Worm (Caenorhabditis elegans) whole organism, young adult: ENCODE measurements around the gene F01F1.11.

Source experiments
- Y67H2A.10 ChIP-seq: fragments of 200-800 bp; sonication (Bioruptor generic); conservative IDR thresholded peaks from 2 replicates; pipeline ENCODE4 v1.3.6; 2022; ENCODE audit warnings: missing genetic modification reagents, missing genetic modification characterization, missing compliant biosample characterization
- attf-5 ChIP-seq: fragments of 200-800 bp; sonication (Bioruptor generic); optimal IDR thresholded peaks from 2 replicates; lab custom pipeline; 2018; ENCODE audit warnings: mild to moderate bottlenecking, missing genetic modification characterization, missing compliant biosample characterization
- bed-2 ChIP-seq: fragments of 200-800 bp; sonication (Bioruptor generic); IDR thresholded peaks from 2 replicates; pipeline ENCODE4 v1.3.6; 2022; ENCODE audit warnings: missing genetic modification reagents, missing genetic modification characterization, missing compliant biosample characterization
- ceh-27 ChIP-seq: fragments of 200-800 bp; sonication (Bioruptor generic); optimal IDR thresholded peaks from 2 replicates; lab custom pipeline; 2018; ENCODE audit warnings: mild to moderate bottlenecking, missing genetic modification characterization, moderate library complexity, missing compliant biosample characterization
- ets-4 ChIP-seq: fragments of 200-800 bp; sonication (Bioruptor generic); optimal IDR thresholded peaks from 2 replicates; lab custom pipeline; 2018; ENCODE audit warnings: mild to moderate bottlenecking, missing genetic modification characterization, missing compliant biosample characterization
- gei-17 ChIP-seq: fragments of 200-800 bp; sonication (Bioruptor generic); optimal IDR thresholded peaks from 2 replicates; lab custom pipeline; 2018; ENCODE audit warnings: mild to moderate bottlenecking, missing genetic modification characterization, missing compliant biosample characterization
- him-1 ChIP-seq: sonication (generic microtip); optimal IDR thresholded peaks from 2 replicates; lab custom pipeline; 2016; ENCODE audit warnings: missing genotype, missing genetic modification reagents, missing genetic modification characterization, missing compliant biosample characterization
- hmg-1.2 ChIP-seq: fragments of 200-800 bp; sonication (Bioruptor generic); IDR thresholded peaks from 2 replicates; pipeline ENCODE4 v1.3.6; 2022; ENCODE audit warnings: missing genetic modification reagents, missing genetic modification characterization, missing compliant biosample characterization
- nfyb-1 ChIP-seq: fragments of 200-800 bp; sonication (Bioruptor generic); IDR thresholded peaks from 2 replicates; pipeline ENCODE4 v1.3.6; 2022; ENCODE audit warnings: missing genetic modification reagents, missing genetic modification characterization, missing compliant biosample characterization
- sdz-38 ChIP-seq: sonication (generic microtip); optimal IDR thresholded peaks from 2 replicates; lab custom pipeline; 2016; ENCODE audit warnings: missing genotype, missing genetic modification characterization, missing compliant biosample characterization
- snpc-4 ChIP-seq, 5 experiments: fragments of 150-350 bp in 1 of 5; sonication (generic microtip) in 4 of 5; optimal IDR thresholded peaks; 2 replicates each; lab custom pipeline; 2014 to 2018; ENCODE audit warnings: missing genetic modification characterization in 5 of 5, missing biosample characterization in 3 of 5, antibody characterized with exemption in 2 of 5, mild to moderate bottlenecking in 2 of 5, missing compliant biosample characterization in 2 of 5, missing genotype in 2 of 5, moderate library complexity in 2 of 5, missing genetic modification reagents in 1 of 5
- sptf-2 ChIP-seq: fragments of 200-800 bp; sonication (Bioruptor generic); optimal IDR thresholded peaks from 2 replicates; lab custom pipeline; 2018; ENCODE audit warnings: mild to moderate bottlenecking, missing genetic modification characterization, missing compliant biosample characterization
- ztf-28 ChIP-seq: fragments of 200-800 bp; sonication (Bioruptor generic); IDR thresholded peaks from 2 replicates; pipeline ENCODE4 v1.3.6; 2022; ENCODE audit warnings: missing genetic modification reagents, missing genetic modification characterization, missing compliant biosample characterization

DNA sequence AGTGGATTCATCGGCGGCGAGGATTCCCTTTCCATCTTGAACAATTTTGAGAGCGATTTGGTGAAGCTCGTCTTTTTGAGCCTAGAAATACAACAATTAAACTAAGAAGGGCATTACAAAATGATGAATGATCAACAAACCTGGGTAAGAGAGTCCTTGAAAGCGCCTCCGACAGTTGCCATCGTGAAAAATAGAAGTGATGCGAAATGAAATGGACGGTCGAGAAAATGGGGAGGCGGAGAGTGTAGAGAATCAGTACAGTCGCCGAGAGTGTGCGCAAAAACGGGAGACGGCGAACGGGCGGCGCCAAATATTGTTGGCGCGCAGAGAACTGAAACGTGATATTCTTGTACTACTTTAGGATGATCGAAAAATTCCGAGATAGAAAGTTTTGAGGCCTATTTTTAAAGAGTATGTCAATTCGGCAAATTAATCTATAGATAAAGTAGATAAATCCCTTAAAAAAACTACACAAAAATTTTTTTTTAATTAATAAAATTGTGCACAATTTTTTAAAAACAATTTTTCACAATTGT, 4.5 kb upstream of the F01F1.11 start, which contains the start of gene aldo-2:
- TF ChIP-seq attf-5 (GFP tag; lab: Kevin White, UChicago) (no peak), nfyb-1 (GFP tag; lab: Robert Waterston, UW) (0 out of 2 replicates have a peak, but pooled peaks have one; percentile 64), ceh-27 (peak; percentile 42), ztf-28 (GFP tag; lab: Robert Waterston, UW) (peak; percentile 50; the same call in 1 of the 2 replicates), snpc-4 (GFP tag; optimal IDR thresholded peaks at IDR 0.05; lab: Kevin White, UChicago) (no peak), snpc-4 (tag; optimal IDR thresholded peaks at IDR 0.05; lab: Kevin White, UChicago) (peak in 2 of 4 experiments; percentile 39 to 42), bed-2 (GFP tag; lab: Robert Waterston, UW) (no peak), gei-17 (GFP tag; lab: Kevin White, UChicago) (no peak), him-1 (tag; lab: Kevin White, UChicago) (no peak), sptf-2 (no peak), Y67H2A.10 (GFP tag; lab: Robert Waterston, UW) (peak; percentile 69), hmg-1.2 (GFP tag; lab: Robert Waterston, UW) (peak; percentile 84), ets-4 (no peak), sdz-38 (no peak)
